Fruit fly (Drosophila melanogaster): ENCODE results near the gene CG12546.

- no peak for TF ChIP-seq Myc (optimal IDR thresholded peaks at IDR 0.05)
- TF ChIP-seq OdsH (GFP tag; optimal IDR thresholded peaks at IDR 0.05), result no peak
- TF ChIP-seq tai (GFP tag; optimal IDR thresholded peaks at IDR 0.05), result no peak
- TF ChIP-seq usp (GFP tag; optimal IDR thresholded peaks at IDR 0.05), result no peak
- no peak for TF ChIP-seq sage (GFP tag; optimal IDR thresholded peaks at IDR 0.05)
- TF ChIP-seq pan (optimal IDR thresholded peaks at IDR 0.05), result no peak
- TF ChIP-seq dmrt93B (GFP tag; optimal IDR thresholded peaks at IDR 0.05), result no peak
- no peak for TF ChIP-seq Jra (GFP tag; optimal IDR thresholded peaks at IDR 0.05)
These were observed 45.2 kb downstream of the CG12546 start, which contains the start of gene CG33770 for dm6 chr3L:22648372-22648771.

Measured in whole organism, wandering third instar larva.